Fruit fly (Drosophila melanogaster) whole organism, pupa: ENCODE data around the gene CG2865.

Experiments
- CG10348 ChIP-seq: fragments of 200-800 bp; sonication (Bioruptor generic); IDR thresholded peaks from 2 replicates; pipeline ENCODE4 v1.3.6; 2022; ENCODE audit warnings: missing biosample characterization, missing genetic modification characterization
- CG12605 ChIP-seq: fragments of 200-800 bp; sonication (Bioruptor generic); IDR thresholded peaks from 2 replicates; pipeline ENCODE4 v1.3.6; 2022; ENCODE audit warnings: missing biosample characterization, missing genetic modification characterization
- CG13204 ChIP-seq: fragments of 200-800 bp; sonication (Bioruptor generic); optimal IDR thresholded peaks from 2 replicates; lab custom pipeline; 2018; ENCODE audit warnings: missing biosample characterization, mild to moderate bottlenecking, missing genetic modification characterization, moderate library complexity
- CG14655 ChIP-seq: fragments of 200-800 bp; sonication (Bioruptor generic); optimal IDR thresholded peaks from 3 replicates; lab custom pipeline; 2017; ENCODE audit warnings: mild to moderate bottlenecking, missing biosample characterization, missing genetic modification reagents, missing genetic modification characterization
- CG15710 ChIP-seq: fragments of 200-800 bp; sonication (Bioruptor generic); optimal IDR thresholded peaks from 2 replicates; lab custom pipeline; 2018; ENCODE audit warnings: missing biosample characterization, mild to moderate bottlenecking, missing genetic modification characterization, moderate library complexity
- CG17806 ChIP-seq: fragments of 200-800 bp; sonication (Bioruptor generic); optimal IDR thresholded peaks from 2 replicates; lab custom pipeline; 2018; ENCODE audit warnings: missing biosample characterization, mild to moderate bottlenecking, missing genetic modification characterization, moderate library complexity
- CG32121 ChIP-seq: fragments of 200-800 bp; sonication (Bioruptor generic); IDR thresholded peaks from 2 replicates; pipeline ENCODE4 v1.3.6; 2022; ENCODE audit warnings: missing biosample characterization, missing genetic modification characterization
- CG34367 ChIP-seq: fragments of 200-800 bp; sonication (Bioruptor generic); optimal IDR thresholded peaks from 2 replicates; lab custom pipeline; 2018; ENCODE audit warnings: missing biosample characterization, mild to moderate bottlenecking, missing genetic modification characterization
- CG4496 ChIP-seq: fragments of 200-800 bp; sonication (Bioruptor generic); IDR thresholded peaks from 3 replicates; pipeline ENCODE4 v1.3.6; 2022; ENCODE audit warnings: missing biosample characterization, missing genetic modification characterization
- CG8159 ChIP-seq: fragments of 200-800 bp; sonication (Bioruptor generic); optimal IDR thresholded peaks from 3 replicates; lab custom pipeline; 2018; ENCODE audit warnings: missing biosample characterization, mild to moderate bottlenecking, missing genetic modification characterization, moderate library complexity
- CG8301 ChIP-seq: fragments of 200-800 bp; sonication (Bioruptor generic); optimal IDR thresholded peaks from 2 replicates; lab custom pipeline; 2018; ENCODE audit warnings: missing biosample characterization, mild to moderate bottlenecking, missing genetic modification characterization
- CG9948 ChIP-seq: fragments of 200-800 bp; sonication (Bioruptor generic); optimal IDR thresholded peaks from 2 replicates; lab custom pipeline; 2018; ENCODE audit warnings: missing biosample characterization, mild to moderate bottlenecking, missing genetic modification characterization, moderate library complexity
- D1 ChIP-seq: fragments of 200-800 bp; sonication (Bioruptor generic); optimal IDR thresholded peaks from 2 replicates; lab custom pipeline; 2018; ENCODE audit warnings: missing biosample characterization, mild to moderate bottlenecking, missing genetic modification characterization, moderate library complexity
- EcR ChIP-seq: fragments of 200-800 bp; sonication (Bioruptor generic); optimal IDR thresholded peaks from 3 replicates; lab custom pipeline; 2019; ENCODE audit warnings: missing biosample characterization, missing genetic modification characterization, mild to moderate bottlenecking, moderate library complexity, missing genetic modification reagents
- Ets98B ChIP-seq: fragments of 200-800 bp; sonication (Bioruptor generic); IDR thresholded peaks from 2 replicates; pipeline ENCODE4 v1.3.6; 2022; ENCODE audit warnings: missing biosample characterization, missing genetic modification characterization
- Pif1A ChIP-seq: fragments of 200-800 bp; sonication (Bioruptor generic); optimal IDR thresholded peaks from 3 replicates; lab custom pipeline; 2016; ENCODE audit warnings: missing biosample characterization, missing genetic modification characterization
- Pif1B ChIP-seq: fragments of 200-800 bp; sonication (Bioruptor generic); optimal IDR thresholded peaks from 3 replicates; lab custom pipeline; 2016; ENCODE audit warnings: missing biosample characterization, missing genetic modification characterization
- Snoo ChIP-seq: fragments of 200-800 bp; sonication (Bioruptor generic); optimal IDR thresholded peaks from 3 replicates; lab custom pipeline; 2017; ENCODE audit warnings: missing biosample characterization, mild to moderate bottlenecking, missing genetic modification characterization, inconsistent platforms
- fd96Ca ChIP-seq: fragments of 200-800 bp; sonication (Bioruptor generic); IDR thresholded peaks from 3 replicates; pipeline ENCODE4 v1.3.6; 2022; ENCODE audit warnings: missing biosample characterization, missing genetic modification characterization
- gl ChIP-seq: fragments of 200-800 bp; sonication (Bioruptor generic); optimal IDR thresholded peaks from 2 replicates; lab custom pipeline; 2018; ENCODE audit warnings: missing biosample characterization, mild to moderate bottlenecking, missing genetic modification characterization
- rn ChIP-seq: fragments of 200-800 bp; sonication (Bioruptor generic); IDR thresholded peaks from 2 replicates; pipeline ENCODE4 v1.3.6; 2022; ENCODE audit warnings: missing biosample characterization, missing genetic modification characterization

Gene CG2865

dm6 chrX:2293294-2293988 lies at the start of gene CG2865:
TSS of gene CG2865 (minus strand) at chrX:2293411.
- TF ChIP-seq Pif1B (peak; percentile 91), CG34367 (tag; lab: Kevin White, UChicago) (peak; percentile 94), CG17806 (tag; lab: Kevin White, UChicago) (peak; percentile 93), Ets98B (GFP tag; lab: Robert Waterston, UW) (peak; percentile 94), EcR (GFP tag; lab: Kevin White, UChicago) (peak; percentile 78), CG32121 (GFP tag; lab: Robert Waterston, UW) (peak; percentile 93), fd96Ca (peak; percentile 80; the same call in 2 of the 3 replicates), CG13204 (GFP tag; lab: Kevin White, UChicago) (peak; percentile 87), gl (tag; lab: Kevin White, UChicago) (peak; percentile 93), CG15710 (peak; percentile 95), CG9948 (tag; lab: Kevin White, UChicago) (peak; percentile 94), CG4496 (GFP tag; lab: Robert Waterston, UW) (peak; percentile 93), Snoo (tag; lab: Kevin White, UChicago) (peak; percentile 95), CG8159 (tag; lab: Kevin White, UChicago) (peak; percentile 97), Pif1A (GFP tag; lab: Kevin White, UChicago) (peak; percentile 94), CG14655 (peak; percentile 96), CG12605 (peak; percentile 76), D1 (tag; lab: Kevin White, UChicago) (peak; percentile 89), CG8301 (tag; lab: Kevin White, UChicago) (peak; percentile 96), rn (peak; percentile 73), CG10348 (GFP tag; lab: Robert Waterston, UW) (peak; percentile 60)

DNA sequence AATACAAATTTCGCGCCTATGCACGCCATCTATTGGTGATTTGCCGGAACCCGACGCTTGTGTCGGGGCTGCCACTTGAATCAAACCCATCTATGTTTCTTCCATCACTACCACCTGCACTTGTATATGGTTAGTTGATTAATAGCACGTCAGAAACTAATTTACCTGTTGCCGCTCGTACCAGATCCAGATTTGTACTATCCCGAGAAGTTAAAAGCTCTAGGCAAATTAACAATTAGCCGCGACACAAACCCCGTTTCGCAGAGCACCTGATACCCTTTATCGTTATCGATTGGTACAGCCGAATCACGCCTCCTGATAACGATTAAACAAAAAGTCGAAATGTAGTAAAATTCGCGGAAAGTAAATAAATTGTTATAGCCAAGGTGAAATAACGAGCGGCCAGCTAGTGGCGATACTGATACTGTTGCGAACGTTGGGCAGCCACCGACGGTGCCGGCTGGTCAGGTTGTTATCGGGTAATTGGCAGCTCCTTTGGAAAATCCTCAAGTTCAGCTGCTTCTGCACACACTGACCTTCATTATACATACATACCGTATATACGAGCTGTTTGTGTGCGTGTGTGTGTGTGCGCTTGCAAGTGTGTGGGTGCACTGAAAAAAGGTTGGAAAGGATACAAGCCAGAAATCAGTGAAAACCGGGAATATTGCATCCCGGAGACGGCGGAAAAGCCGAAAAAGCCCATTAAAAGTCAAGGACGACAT lies 47.0 kb upstream of the CG2865 start:
- TF ChIP-seq EcR (GFP tag; lab: Kevin White, UChicago) (peak; percentile 35), Snoo (tag; lab: Kevin White, UChicago) (no peak)
- TF ChIP-seq, all 21 proteins: peak for 1

- peak; percentile 62 for TF ChIP-seq EcR (GFP tag; lab: Kevin White, UChicago)
- no peak for TF ChIP-seq Ets98B (GFP tag; lab: Robert Waterston, UW)
- no peak for TF ChIP-seq CG12605
Measured at dm6 chrX:2337184-2337583, 44.0 kb upstream of the CG2865 start.

DNA sequence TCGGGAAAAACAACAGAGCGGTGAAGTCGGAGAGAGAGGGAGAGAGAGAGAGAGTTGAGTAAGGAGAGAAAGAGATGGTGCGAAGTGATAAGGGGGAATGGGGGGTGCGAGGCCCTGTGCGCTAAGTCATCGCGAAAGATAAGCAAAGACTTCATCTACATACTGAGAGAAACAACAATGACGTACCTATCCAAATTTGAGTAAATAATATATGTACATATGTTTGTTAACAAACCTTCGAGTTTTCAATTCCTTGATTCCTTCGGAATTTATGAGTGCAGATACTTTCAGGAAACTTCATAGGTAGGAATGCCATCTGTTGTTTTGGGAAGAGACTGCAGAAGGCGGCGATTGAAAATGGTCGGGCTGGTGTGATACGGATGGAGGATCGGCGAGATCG lies 43.2 kb upstream of the CG2865 start:
- TF ChIP-seq Ets98B (GFP tag; lab: Robert Waterston, UW) = peak; percentile 26
- TF ChIP-seq CG9948 (tag; lab: Kevin White, UChicago) = peak; percentile 46
- peak; percentile 43 for TF ChIP-seq Pif1B
- no peak for TF ChIP-seq CG32121 (GFP tag; lab: Robert Waterston, UW)
- peak; percentile 57 for TF ChIP-seq CG13204 (GFP tag; lab: Kevin White, UChicago)
- peak; percentile 58; the same call in 1 of the 3 replicates for TF ChIP-seq fd96Ca
- TF ChIP-seq CG17806 (tag; lab: Kevin White, UChicago) = peak; percentile 65
- TF ChIP-seq Snoo (tag; lab: Kevin White, UChicago) = peak; percentile 37
- no peak for TF ChIP-seq rn
- TF ChIP-seq CG12605 = peak; percentile 19; the same call in 1 of the 2 replicates
- peak; percentile 71 for TF ChIP-seq CG4496 (GFP tag; lab: Robert Waterston, UW)
- peak; percentile 64 for TF ChIP-seq CG15710
- peak; percentile 72 for TF ChIP-seq CG8159 (tag; lab: Kevin White, UChicago)
- peak; percentile 67 for TF ChIP-seq CG34367 (tag; lab: Kevin White, UChicago)
- TF ChIP-seq CG14655 = peak; percentile 76
- TF ChIP-seq gl (tag; lab: Kevin White, UChicago) = peak; percentile 38
- TF ChIP-seq EcR (GFP tag; lab: Kevin White, UChicago) = peak; percentile 31
- TF ChIP-seq Pif1A (GFP tag; lab: Kevin White, UChicago) = no peak
- TF ChIP-seq CG8301 (tag; lab: Kevin White, UChicago) = peak; percentile 60
- no peak for TF ChIP-seq CG10348 (GFP tag; lab: Robert Waterston, UW)
- no peak for TF ChIP-seq D1 (tag; lab: Kevin White, UChicago)

DNA sequence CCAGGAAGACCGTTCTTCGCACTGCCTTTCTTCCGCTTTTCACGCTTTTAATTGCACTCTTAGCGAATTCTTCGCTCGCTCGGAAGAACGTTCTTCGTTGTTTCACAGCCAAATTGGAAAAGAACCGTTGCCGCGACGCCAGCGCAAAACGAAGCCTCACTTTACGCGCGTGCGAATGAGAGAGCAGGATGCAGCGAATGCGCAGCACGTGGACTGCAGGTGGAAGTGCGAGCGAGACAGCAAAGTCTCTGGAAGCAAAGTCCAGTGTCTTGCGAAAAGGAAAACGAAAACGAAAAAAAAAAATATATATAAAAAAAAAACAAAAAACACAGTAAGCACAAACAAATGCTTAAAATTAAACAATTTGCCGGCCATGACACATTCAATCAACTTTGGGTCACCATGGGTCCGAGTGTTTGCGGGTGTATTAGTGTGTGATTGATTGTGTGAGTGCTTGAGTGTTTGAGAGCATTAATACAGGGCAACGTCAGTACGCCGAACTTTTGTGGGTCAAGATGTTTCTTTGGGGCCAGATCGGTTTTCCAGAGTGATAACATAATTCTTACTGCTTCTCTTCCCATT lies 41.4 kb upstream of the CG2865 start, which contains the start of gene Ilp6:
TSS of gene Ilp6 (minus strand) at position 103 of the 582 bp plus-strand sequence.
- no peak for TF ChIP-seq CG9948 (tag; lab: Kevin White, UChicago)
- TF ChIP-seq gl (tag; lab: Kevin White, UChicago) = peak; percentile 60
- TF ChIP-seq rn = no peak
- TF ChIP-seq CG32121 (GFP tag; lab: Robert Waterston, UW) = peak; percentile 22; the same call in 1 of the 2 replicates
- no peak for TF ChIP-seq EcR (GFP tag; lab: Kevin White, UChicago)
- peak; percentile 14 for TF ChIP-seq CG14655
- TF ChIP-seq D1 (tag; lab: Kevin White, UChicago) = no peak
- TF ChIP-seq CG12605 = peak; percentile 55; the same call in 1 of the 2 replicates
- TF ChIP-seq fd96Ca = 0 out of 3 replicates have a peak, but pooled peaks have one; percentile 31
- peak; percentile 35 for TF ChIP-seq CG15710
- peak; percentile 89 for TF ChIP-seq CG13204 (GFP tag; lab: Kevin White, UChicago)
- peak; percentile 2 for TF ChIP-seq CG17806 (tag; lab: Kevin White, UChicago)
- peak; percentile 30 for TF ChIP-seq CG34367 (tag; lab: Kevin White, UChicago)
- peak; percentile 81 for TF ChIP-seq Snoo (tag; lab: Kevin White, UChicago)
- TF ChIP-seq CG10348 (GFP tag; lab: Robert Waterston, UW) = no peak
- TF ChIP-seq Pif1A (GFP tag; lab: Kevin White, UChicago) = peak; percentile 70
- peak; percentile 0 for TF ChIP-seq CG8159 (tag; lab: Kevin White, UChicago)
- TF ChIP-seq CG8301 (tag; lab: Kevin White, UChicago) = no peak
- TF ChIP-seq CG4496 (GFP tag; lab: Robert Waterston, UW) = peak; percentile 53; the same call in 1 of the 3 replicates
- peak; percentile 49 for TF ChIP-seq Ets98B (GFP tag; lab: Robert Waterston, UW)
- TF ChIP-seq Pif1B = peak; percentile 74
